Fruit fly (Drosophila melanogaster) whole organism, embryonic: Measurements from ENCODE around the gene CG6527.

Experiments
- Adf1 ChIP-seq: fragments of 200-800 bp; sonication (Bioruptor generic); IDR thresholded peaks from 2 replicates; pipeline ENCODE4 v1.3.6; 2022; ENCODE audit warnings: missing biosample characterization, missing genetic modification characterization
- Aef1 ChIP-seq: fragments of 200-800 bp; sonication (Bioruptor generic); IDR thresholded peaks from 3 replicates; pipeline ENCODE4 v1.3.6; 2022; ENCODE audit warnings: missing biosample characterization, missing genetic modification characterization
- BEAF-32 ChIP-seq: fragments of 200-800 bp; sonication (Bioruptor generic); optimal IDR thresholded peaks from 3 replicates; lab custom pipeline; 2017; ENCODE audit warnings: missing biosample characterization, missing genetic modification characterization, mild to moderate bottlenecking, moderate library complexity, missing genetic modification reagents
- Bdp1 ChIP-seq: fragments of 200-800 bp; sonication (Bioruptor generic); optimal IDR thresholded peaks from 3 replicates; lab custom pipeline; 2016; ENCODE audit warnings: missing biosample characterization, missing genetic modification characterization
- CG10543 ChIP-seq: fragments of 200-800 bp; sonication (Bioruptor generic); optimal IDR thresholded peaks from 3 replicates; lab custom pipeline; 2017; ENCODE audit warnings: missing biosample characterization, mild to moderate bottlenecking, missing genetic modification characterization, moderate library complexity
- CG10654 ChIP-seq: fragments of 200-800 bp; sonication (Bioruptor generic); optimal IDR thresholded peaks from 2 replicates; lab custom pipeline; 2016; ENCODE audit warnings: missing biosample characterization, missing genetic modification characterization
- CG10959 ChIP-seq: fragments of 200-800 bp; sonication (Bioruptor generic); IDR thresholded peaks from 2 replicates; pipeline ENCODE4 v1.3.6; 2022; ENCODE audit warnings: missing biosample characterization, missing genetic modification characterization
- CG11093 ChIP-seq: fragments of 200-800 bp; sonication (Bioruptor generic); IDR thresholded peaks from 3 replicates; pipeline ENCODE4 v1.3.6; 2022; ENCODE audit warnings: missing biosample characterization, missing genetic modification characterization
- CG11398 ChIP-seq: fragments of 200-800 bp; sonication (Bioruptor generic); optimal IDR thresholded peaks from 2 replicates; lab custom pipeline; 2016; ENCODE audit warnings: missing biosample characterization, missing genetic modification characterization
- CG11723 ChIP-seq: fragments of 200-800 bp; sonication (Bioruptor generic); optimal IDR thresholded peaks from 2 replicates; lab custom pipeline; 2017; ENCODE audit warnings: missing biosample characterization, mild to moderate bottlenecking, missing genetic modification characterization
- CG12391 ChIP-seq: fragments of 200-800 bp; sonication (Bioruptor generic); optimal IDR thresholded peaks from 3 replicates; lab custom pipeline; 2018; ENCODE audit warnings: missing biosample characterization, mild to moderate bottlenecking, missing genetic modification characterization, moderate library complexity
- CG13287 ChIP-seq: fragments of 200-800 bp; sonication (Bioruptor generic); IDR thresholded peaks from 2 replicates; pipeline ENCODE4 v1.3.6; 2022; ENCODE audit warnings: missing biosample characterization, missing genetic modification characterization; ENCODE audit not compliant: partially characterized antibody
- CG13894 ChIP-seq: fragments of 200-800 bp; sonication (Bioruptor generic); optimal IDR thresholded peaks from 3 replicates; lab custom pipeline; 2018; ENCODE audit warnings: missing biosample characterization, mild to moderate bottlenecking, missing genetic modification characterization, moderate library complexity
- CG14014 ChIP-seq: fragments of 200-800 bp; sonication (Bioruptor generic); IDR thresholded peaks from 2 replicates; pipeline ENCODE4 v1.3.6; 2022; ENCODE audit warnings: missing biosample characterization, missing genetic modification characterization
- CG14050 ChIP-seq: fragments of 200-800 bp; sonication (Bioruptor generic); IDR thresholded peaks from 3 replicates; pipeline ENCODE4 v1.3.6; 2022; ENCODE audit warnings: missing biosample characterization, missing genetic modification characterization
- CG15514 ChIP-seq: fragments of 200-800 bp; sonication (Bioruptor generic); optimal IDR thresholded peaks from 3 replicates; lab custom pipeline; 2017; ENCODE audit warnings: missing biosample characterization, missing genetic modification characterization, mild to moderate bottlenecking, moderate library complexity, missing genetic modification reagents
- CG18011 ChIP-seq: fragments of 200-800 bp; sonication (Bioruptor generic); optimal IDR thresholded peaks from 2 replicates; lab custom pipeline; 2017; ENCODE audit warnings: missing biosample characterization, missing genetic modification characterization, mild to moderate bottlenecking, moderate library complexity, missing genotype
- CG18764 ChIP-seq: fragments of 200-800 bp; sonication (Bioruptor generic); optimal IDR thresholded peaks from 3 replicates; lab custom pipeline; 2016; ENCODE audit warnings: missing biosample characterization, missing genetic modification characterization
- CG2202 ChIP-seq: fragments of 200-800 bp; sonication (Bioruptor generic); optimal IDR thresholded peaks from 2 replicates; lab custom pipeline; 2018; ENCODE audit warnings: missing biosample characterization, mild to moderate bottlenecking, missing genetic modification characterization
- CG3995 ChIP-seq: fragments of 200-800 bp; sonication (Bioruptor generic); optimal IDR thresholded peaks from 3 replicates; lab custom pipeline; 2016; ENCODE audit warnings: missing biosample characterization, missing genetic modification characterization
- CG6272 ChIP-seq: fragments of 200-800 bp; sonication (Bioruptor generic); IDR thresholded peaks from 2 replicates; pipeline ENCODE4 v1.3.6; 2022; ENCODE audit warnings: missing biosample characterization, missing genetic modification characterization
- CG7963 ChIP-seq: fragments of 200-800 bp; sonication (Bioruptor generic); IDR thresholded peaks from 3 replicates; pipeline ENCODE4 v1.3.6; 2022; ENCODE audit warnings: missing biosample characterization, missing genetic modification characterization; ENCODE audit not compliant: partially characterized antibody
- CG9215 ChIP-seq: fragments of 200-800 bp; sonication (Bioruptor generic); IDR thresholded peaks from 2 replicates; pipeline ENCODE4 v1.3.6; 2022; ENCODE audit warnings: missing biosample characterization, missing genetic modification characterization
- CG9437 ChIP-seq: fragments of 200-800 bp; sonication (Bioruptor generic); optimal IDR thresholded peaks from 2 replicates; lab custom pipeline; 2018; ENCODE audit warnings: missing biosample characterization, mild to moderate bottlenecking, missing genetic modification characterization
- CG9797 ChIP-seq: fragments of 200-800 bp; sonication (Bioruptor generic); optimal IDR thresholded peaks from 3 replicates; lab custom pipeline; 2018; ENCODE audit warnings: missing biosample characterization, mild to moderate bottlenecking, missing genetic modification characterization
- CG9932 ChIP-seq: fragments of 200-800 bp; sonication (Bioruptor generic); IDR thresholded peaks from 2 replicates; pipeline ENCODE4 v1.3.6; 2022; ENCODE audit warnings: missing biosample characterization, missing genetic modification characterization
- Eip74EF ChIP-seq, 2 experiments: fragments of 200-800 bp in 1 of 2; fragments of >200 bp in 1 of 2; sonication (Bioruptor generic) in 1 of 2; optimal IDR thresholded peaks; 2 replicates each; lab custom pipeline; 2017 to 2019; ENCODE audit warnings: missing biosample characterization in 2 of 2, missing genetic modification characterization in 2 of 2, mild to moderate bottlenecking in 1 of 2, moderate library complexity in 1 of 2
- HLHmδ ChIP-seq: fragments of 200-800 bp; sonication (Bioruptor generic); optimal IDR thresholded peaks from 2 replicates; lab custom pipeline; 2018; ENCODE audit warnings: missing biosample characterization, mild to moderate bottlenecking, missing genetic modification characterization, moderate library complexity
- Hr78 ChIP-seq, 2 experiments: fragments of 200-800 bp in 1 of 2; fragments of >200 bp in 1 of 2; sonication (Bioruptor generic) in 1 of 2; optimal IDR thresholded peaks; 2 replicates each; lab custom pipeline; 2017 to 2019; ENCODE audit warnings: missing biosample characterization in 2 of 2, missing genetic modification characterization in 2 of 2, mild to moderate bottlenecking in 1 of 2, moderate library complexity in 1 of 2
- Jarid2 ChIP-seq: fragments of 200-800 bp; sonication (Bioruptor generic); optimal IDR thresholded peaks from 3 replicates; lab custom pipeline; 2017; ENCODE audit warnings: mild to moderate bottlenecking, missing biosample characterization, missing genetic modification reagents, missing genetic modification characterization
- Myb ChIP-seq: fragments of 200-800 bp; sonication (Bioruptor generic); optimal IDR thresholded peaks from 2 replicates; lab custom pipeline; 2016; ENCODE audit warnings: missing biosample characterization, missing genetic modification characterization
- Nf-YC ChIP-seq: fragments of 200-800 bp; optimal IDR thresholded peaks from 3 replicates; lab custom pipeline; 2019; ENCODE audit warnings: missing biosample characterization, mild to moderate bottlenecking, missing genetic modification characterization, moderate library complexity
- Spps ChIP-seq: fragments of 200-800 bp; sonication (Bioruptor generic); optimal IDR thresholded peaks from 2 replicates; lab custom pipeline; 2018; ENCODE audit warnings: missing biosample characterization, mild to moderate bottlenecking, missing genetic modification characterization
- ato ChIP-seq: fragments of 200-800 bp; sonication (Bioruptor generic); IDR thresholded peaks from 2 replicates; pipeline ENCODE4 v1.3.6; 2022; ENCODE audit warnings: missing biosample characterization, missing genetic modification characterization; ENCODE audit not compliant: partially characterized antibody
- cato ChIP-seq: fragments of 200-800 bp; sonication (Bioruptor generic); optimal IDR thresholded peaks from 2 replicates; lab custom pipeline; 2016; ENCODE audit warnings: missing biosample characterization, missing genetic modification characterization, borderline replicate concordance
- dan ChIP-seq: fragments of 200-800 bp; sonication (Bioruptor generic); IDR thresholded peaks from 2 replicates; pipeline ENCODE4 v1.3.6; 2022; ENCODE audit warnings: missing biosample characterization, missing genetic modification characterization
- dpn ChIP-seq, 2 experiments: fragments of 200-800 bp; sonication (Bioruptor generic); optimal IDR thresholded peaks; 3 replicates each; lab custom pipeline; 2016; ENCODE audit warnings: missing biosample characterization in 2 of 2, missing genetic modification characterization in 2 of 2
- gce ChIP-seq: fragments of 200-800 bp; sonication (Bioruptor generic); IDR thresholded peaks from 3 replicates; pipeline ENCODE4 v1.3.6; 2022; ENCODE audit warnings: missing biosample characterization, missing genetic modification characterization
- h ChIP-seq: fragments of >200 bp; optimal IDR thresholded peaks from 2 replicates; lab custom pipeline; 2017
- ind ChIP-seq: fragments of 200-800 bp; sonication (Bioruptor generic); optimal IDR thresholded peaks from 3 replicates; lab custom pipeline; 2016; ENCODE audit warnings: missing biosample characterization, missing genetic modification characterization
- klu ChIP-seq: fragments of 200-800 bp; sonication (Bioruptor generic); IDR thresholded peaks from 2 replicates; pipeline ENCODE4 v1.3.6; 2022; ENCODE audit warnings: missing biosample characterization, missing genetic modification characterization
- mld ChIP-seq: fragments of 200-800 bp; sonication (Bioruptor generic); IDR thresholded peaks from 3 replicates; pipeline ENCODE4 v1.3.6; 2022; ENCODE audit warnings: missing biosample characterization, missing genetic modification characterization; ENCODE audit not compliant: partially characterized antibody
- nerfin-2 ChIP-seq: fragments of 200-800 bp; sonication (Bioruptor generic); IDR thresholded peaks from 2 replicates; pipeline ENCODE4 v1.3.6; 2022; ENCODE audit warnings: missing biosample characterization, missing genetic modification characterization; ENCODE audit not compliant: partially characterized antibody
- nmo ChIP-seq: fragments of 200-800 bp; sonication (Bioruptor generic); optimal IDR thresholded peaks from 2 replicates; lab custom pipeline; 2018; ENCODE audit warnings: missing biosample characterization, mild to moderate bottlenecking, missing genetic modification characterization, moderate library complexity
- oc ChIP-seq: fragments of 200-800 bp; sonication (Bioruptor generic); optimal IDR thresholded peaks from 2 replicates; lab custom pipeline; 2018; ENCODE audit warnings: missing biosample characterization, mild to moderate bottlenecking, missing genetic modification characterization, moderate library complexity
- pzg ChIP-seq: fragments of 200-800 bp; sonication (Bioruptor generic); optimal IDR thresholded peaks from 3 replicates; lab custom pipeline; 2018; ENCODE audit warnings: missing biosample characterization, mild to moderate bottlenecking, missing genetic modification characterization, moderate library complexity
- sd ChIP-seq: fragments of 200-800 bp; sonication (Bioruptor generic); optimal IDR thresholded peaks from 3 replicates; lab custom pipeline; 2018; ENCODE audit warnings: missing biosample characterization, mild to moderate bottlenecking, missing genetic modification characterization, moderate library complexity
- ssp ChIP-seq: fragments of 200-800 bp; sonication (Bioruptor generic); IDR thresholded peaks from 2 replicates; pipeline ENCODE4 v1.3.6; 2022; ENCODE audit warnings: missing biosample characterization, missing genetic modification characterization
- tx ChIP-seq: fragments of 200-800 bp; sonication (Bioruptor generic); optimal IDR thresholded peaks from 2 replicates; lab custom pipeline; 2016; ENCODE audit warnings: missing biosample characterization, missing genetic modification characterization
- wek ChIP-seq: fragments of 200-800 bp; sonication (Bioruptor generic); optimal IDR thresholded peaks from 3 replicates; lab custom pipeline; 2018; ENCODE audit warnings: missing biosample characterization, mild to moderate bottlenecking, missing genetic modification characterization, moderate library complexity

CG6527 gene

DNA sequence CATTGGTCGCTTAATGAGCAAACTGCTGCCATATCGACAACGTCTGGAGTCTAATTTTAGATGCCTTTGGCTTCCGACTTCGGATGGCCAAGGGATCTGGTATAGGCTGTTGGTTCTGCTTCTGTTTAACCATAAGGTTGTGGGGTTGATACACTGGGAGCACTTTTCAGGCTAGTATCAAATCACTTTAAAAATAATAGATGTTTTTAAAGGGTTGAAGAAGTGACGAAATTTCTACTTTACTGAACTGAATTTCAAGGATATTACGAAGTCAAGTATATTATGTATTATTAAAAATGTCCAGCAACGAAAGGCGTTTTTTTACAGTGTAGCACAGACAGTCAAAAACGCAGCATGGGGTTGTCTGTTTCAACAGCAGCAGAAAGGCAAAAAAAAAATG is 4.4 kb downstream of the CG6527 start (continued):
- TF ChIP-seq CG15514 (GFP tag; lab: Kevin White, UChicago) (peak; percentile 66), Spps (tag; lab: Kevin White, UChicago) (peak; percentile 86), CG11093 (GFP tag; lab: Robert Waterston, UW) (0 out of 3 replicates have a peak, but pooled peaks have one; percentile 21), CG9437 (GFP tag; lab: Kevin White, UChicago) (peak; percentile 68), dpn (GFP tag; optimal IDR thresholded peaks at IDR 0.05; lab: Kevin White, UChicago) (peak; percentile 70 to 74), Jarid2 (GFP tag; lab: Kevin White, UChicago) (no peak), CG11723 (peak; percentile 48), Bdp1 (GFP tag; lab: Kevin White, UChicago) (no peak), CG11398 (peak; percentile 44), dan (GFP tag; lab: Robert Waterston, UW) (peak; percentile 80; the same call in 1 of the 2 replicates), Eip74EF (GFP tag; optimal IDR thresholded peaks at IDR 0.05; lab: Kevin White, UChicago) (peak in 1 of 2 experiments; percentile 77), CG13287 (no peak), CG10959 (GFP tag; lab: Robert Waterston, UW) (peak; percentile 87), Adf1 (GFP tag; lab: Robert Waterston, UW) (no peak), ind (peak; percentile 78), pzg (no peak), Myb (no peak), CG10543 (peak; percentile 35), CG13894 (tag; lab: Kevin White, UChicago) (peak; percentile 51), ssp (GFP tag; lab: Robert Waterston, UW) (peak; percentile 81), h (lab: Kevin White, UChicago) (no peak), CG9932 (peak; percentile 49), CG9797 (GFP tag; lab: Kevin White, UChicago) (peak; percentile 21), sd (tag; lab: Kevin White, UChicago) (peak; percentile 30), CG14050 (peak; percentile 56), klu (GFP tag; lab: Robert Waterston, UW) (peak; percentile 46; the same call in 1 of the 2 replicates), HLHmδ (no peak), CG18764 (GFP tag; lab: Kevin White, UChicago) (peak; percentile 87), mld (GFP tag; lab: Robert Waterston, UW) (no peak), CG12391 (peak; percentile 88), CG3995 (GFP tag; lab: Kevin White, UChicago) (no peak), CG18011 (GFP tag; lab: Kevin White, UChicago) (no peak), CG6272 (GFP tag; lab: Robert Waterston, UW) (peak; percentile 75), Nf-YC (peak; percentile 45), cato (peak; percentile 59), CG7963 (no peak), BEAF-32 (GFP tag; lab: Kevin White, UChicago) (no peak), Hr78 (GFP tag; optimal IDR thresholded peaks at IDR 0.05; lab: Kevin White, UChicago) (peak in 1 of 2 experiments; percentile 62), CG14014 (GFP tag; lab: Robert Waterston, UW) (peak; percentile 64; the same call in 1 of the 2 replicates), nmo (GFP tag; lab: Kevin White, UChicago) (peak; percentile 93), oc (tag; lab: Kevin White, UChicago) (peak; percentile 81), tx (GFP tag; lab: Kevin White, UChicago) (peak; percentile 67), nerfin-2 (GFP tag; lab: Robert Waterston, UW) (no peak), ato (GFP tag; lab: Robert Waterston, UW) (no peak), CG9215 (no peak), Aef1 (GFP tag; lab: Robert Waterston, UW) (peak; percentile 64), CG10654 (GFP tag; lab: Kevin White, UChicago) (peak; percentile 84), CG2202 (tag; lab: Kevin White, UChicago) (peak; percentile 72), wek (GFP tag; lab: Kevin White, UChicago) (peak; percentile 27), gce (GFP tag; lab: Robert Waterston, UW) (peak; percentile 80)
